Fruit fly (Drosophila melanogaster): ENCODE results near the gene Wnt6.
A peak's percentile ranks its signal among the peaks of the same experiment; 100 is the strongest.

Gene Wnt6

dm6 chr2L:7326405-7326804 is 7.1 kb upstream of the Wnt6 start:
- no peak for TF ChIP-seq HLH106 (tag; optimal IDR thresholded peaks at IDR 0.05)

- no peak for TF ChIP-seq Abd-B (GFP tag; optimal IDR thresholded peaks at IDR 0.05)
- no peak for TF ChIP-seq Hr78 (GFP tag; optimal IDR thresholded peaks at IDR 0.05)
Observed at dm6 chr2L:7332780-7333179, 734 bp upstream of the Wnt6 start.

dm6 chr2L:7334183-7334582 is 669 bp downstream of the Wnt6 start:
- TF ChIP-seq CrebA (GFP tag; optimal IDR thresholded peaks at IDR 0.05; ENCODE audit: borderline replicate concordance) (peak; percentile 32), Sp1 (GFP tag; optimal IDR thresholded peaks at IDR 0.05) (peak; percentile 1), Mio (GFP tag; optimal IDR thresholded peaks at IDR 0.05) (no peak), h (GFP tag; optimal IDR thresholded peaks at IDR 0.05) (peak; percentile 7), Dif (GFP tag; optimal IDR thresholded peaks at IDR 0.05; ENCODE audit: partially characterized antibody) (peak; percentile 15), Hnf4 (GFP tag; optimal IDR thresholded peaks at IDR 0.05) (peak; percentile 16), Rel (GFP tag; optimal IDR thresholded peaks at IDR 0.05) (peak; percentile 83), Rel (tag; optimal IDR thresholded peaks at IDR 0.05) (no peak), woc (GFP tag; optimal IDR thresholded peaks at IDR 0.05) (peak; percentile 19), fru (GFP tag; optimal IDR thresholded peaks at IDR 0.05) (peak; percentile 40), pan (optimal IDR thresholded peaks at IDR 0.05) (no peak), psq (GFP tag; optimal IDR thresholded peaks at IDR 0.05) (peak; percentile 74), brk (GFP tag; optimal IDR thresholded peaks at IDR 0.05) (peak; percentile 7), Abd-B (GFP tag; optimal IDR thresholded peaks at IDR 0.05) (no peak), CG32264 (GFP tag; optimal IDR thresholded peaks at IDR 0.05) (no peak), GATAd (GFP tag; optimal IDR thresholded peaks at IDR 0.05) (no peak), br (GFP tag; optimal IDR thresholded peaks at IDR 0.05) (no peak), ey (GFP tag; optimal IDR thresholded peaks at IDR 0.05) (no peak), lola (GFP tag; optimal IDR thresholded peaks at IDR 0.05) (no peak), rgr (GFP tag; optimal IDR thresholded peaks at IDR 0.05) (no peak), dsf (GFP tag; optimal IDR thresholded peaks at IDR 0.05; ENCODE audit: borderline replicate concordance) (no peak), foxo (GFP tag; optimal IDR thresholded peaks at IDR 0.05) (peak in 1 of 2 experiments; percentile 9), Myc (optimal IDR thresholded peaks at IDR 0.05) (no peak)

- TF ChIP-seq Hr83 (GFP tag; optimal IDR thresholded peaks at IDR 0.05; ENCODE audit: poor library complexity, severe bottlenecking) (peak; percentile 38), dmrt93B (GFP tag; optimal IDR thresholded peaks at IDR 0.05) (peak; percentile 18), N (GFP tag; optimal IDR thresholded peaks at IDR 0.05) (no peak)
Observed at dm6 chr2L:7339392-7340014, 6.0 kb downstream of the Wnt6 start.

- TF ChIP-seq Hnf4 (GFP tag; optimal IDR thresholded peaks at IDR 0.05), result no peak
- no peak for TF ChIP-seq Dfd (GFP tag; optimal IDR thresholded peaks at IDR 0.05)
- TF ChIP-seq woc (GFP tag; optimal IDR thresholded peaks at IDR 0.05), result no peak
- TF ChIP-seq CG9705 (GFP tag; optimal IDR thresholded peaks at IDR 0.05), result no peak
- no peak for TF ChIP-seq rgr (GFP tag; optimal IDR thresholded peaks at IDR 0.05)
- no peak for TF ChIP-seq Dif (GFP tag; optimal IDR thresholded peaks at IDR 0.05; ENCODE audit: partially characterized antibody)
Observed at dm6 chr2L:7340139-7340538, 6.6 kb downstream of the Wnt6 start.

- no peak for TF ChIP-seq dsf (GFP tag; optimal IDR thresholded peaks at IDR 0.05; ENCODE audit: borderline replicate concordance)
- TF ChIP-seq Myc (optimal IDR thresholded peaks at IDR 0.05), result no peak
- no peak for TF ChIP-seq GATAd (GFP tag; optimal IDR thresholded peaks at IDR 0.05)
- no peak for TF ChIP-seq Jra (GFP tag; optimal IDR thresholded peaks at IDR 0.05)
- TF ChIP-seq CrebA (GFP tag; optimal IDR thresholded peaks at IDR 0.05; ENCODE audit: borderline replicate concordance), result no peak
Observed at dm6 chr2L:7352775-7353187, 19.3 kb downstream of the Wnt6 start.

Measured in whole organism, wandering third instar larva.